Worm (Caenorhabditis elegans): ENCODE results near the gene ssp-35.

DNA sequence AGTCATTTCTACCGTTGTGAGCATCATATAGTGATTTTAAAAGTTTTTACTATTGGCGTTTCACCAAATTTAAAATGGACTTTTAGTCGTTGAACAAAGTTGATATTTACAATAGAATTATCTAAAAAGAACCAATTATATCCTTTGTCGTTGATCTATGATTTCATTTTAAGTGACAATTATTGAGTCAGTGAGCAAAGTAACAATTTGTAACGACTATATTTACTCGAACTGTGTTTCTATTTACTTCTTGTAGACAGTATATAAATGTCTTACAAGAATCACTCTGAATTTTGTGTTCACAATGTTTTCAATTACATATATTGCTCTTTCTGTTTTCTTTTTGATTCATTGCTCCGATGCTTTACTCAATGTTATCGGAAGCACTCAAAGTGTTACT is 22.5 kb downstream of the ssp-35 start, which contains the start of gene ttr-22:
- no peak for TF ChIP-seq ama-1 (optimal IDR thresholded peaks at IDR 0.05)
- TF ChIP-seq flt-1 (GFP tag; IDR thresholded peaks at IDR 0.05), result no peak
- no peak for TF ChIP-seq tbx-11 (GFP tag; IDR thresholded peaks at IDR 0.05)
- no peak for TF ChIP-seq sea-1 (GFP tag; conservative IDR thresholded peaks at IDR 0.05)
- no peak for TF ChIP-seq pes-1 (GFP tag; IDR thresholded peaks at IDR 0.05)
- no peak for TF ChIP-seq ceh-13 (GFP tag; optimal IDR thresholded peaks at IDR 0.05)
